Fruit fly (Drosophila melanogaster): ENCODE measurements around the gene Pdp1.

Gene Pdp1

DNA sequence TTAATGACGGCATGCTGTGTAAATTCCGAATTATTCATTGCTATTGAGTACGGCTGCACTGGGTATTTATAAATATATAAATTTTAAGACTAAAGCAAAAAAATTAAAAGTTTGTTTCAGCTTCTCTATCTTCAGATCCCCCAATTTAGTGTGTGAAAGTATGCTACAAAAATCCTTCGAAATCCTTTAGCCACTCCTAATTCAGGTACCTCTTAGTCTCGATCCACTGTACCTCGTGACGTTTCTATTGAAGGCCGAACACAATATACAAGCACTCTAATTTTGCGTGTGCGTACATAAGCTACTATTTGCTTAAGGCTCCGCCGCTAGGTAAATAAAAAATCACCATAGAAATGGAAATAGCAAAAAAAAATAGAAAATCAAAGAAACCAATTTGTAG, 611 bp downstream of the Pdp1 start (continued):
- no peak for TF ChIP-seq dimm (GFP tag; IDR thresholded peaks at IDR 0.05)
- TF ChIP-seq CG3163 (GFP tag; optimal IDR thresholded peaks at IDR 0.05) = no peak
- no peak for TF ChIP-seq CG34376 (GFP tag; optimal IDR thresholded peaks at IDR 0.05)
- TF ChIP-seq CG8944 (GFP tag; optimal IDR thresholded peaks at IDR 0.05) = no peak
- TF ChIP-seq CG12744 (GFP tag; optimal IDR thresholded peaks at IDR 0.05) = no peak
- TF ChIP-seq pan (optimal IDR thresholded peaks at IDR 0.05) = no peak
- TF ChIP-seq pan (GFP tag; optimal IDR thresholded peaks at IDR 0.05 in 1 of 2, IDR thresholded peaks at IDR 0.05 in 1 of 2) = peak in 1 of 2 experiments; percentile 11
- no peak for TF ChIP-seq Lhr (GFP tag; optimal IDR thresholded peaks at IDR 0.05)
- TF ChIP-seq CG16815 (GFP tag; optimal IDR thresholded peaks at IDR 0.05) = peak; percentile 8
- no peak for TF ChIP-seq unpg (GFP tag; optimal IDR thresholded peaks at IDR 0.05)
- TF ChIP-seq CG12104 (GFP tag; optimal IDR thresholded peaks at IDR 0.05) = no peak
- TF ChIP-seq CG11560 (tag; IDR thresholded peaks at IDR 0.05) = no peak
- TF ChIP-seq vnd (GFP tag; IDR thresholded peaks at IDR 0.05; ENCODE audit: partially characterized antibody) = no peak
- no peak for TF ChIP-seq CG14965 (GFP tag; optimal IDR thresholded peaks at IDR 0.05; ENCODE audit: borderline replicate concordance)
- no peak for TF ChIP-seq CG1792 (GFP tag; optimal IDR thresholded peaks at IDR 0.05)
- TF ChIP-seq Lim3 (GFP tag; IDR thresholded peaks at IDR 0.05) = no peak
- TF ChIP-seq zf30C (GFP tag; optimal IDR thresholded peaks at IDR 0.05) = no peak
- no peak for TF ChIP-seq Six4 (GFP tag; optimal IDR thresholded peaks at IDR 0.05)
- peak; percentile 43; the same call in 1 of the 3 replicates for TF ChIP-seq row (GFP tag; IDR thresholded peaks at IDR 0.05)
- TF ChIP-seq CG6689 (GFP tag; IDR thresholded peaks at IDR 0.05) = 0 out of 2 replicates have a peak, but pooled peaks have one; percentile 23
- TF ChIP-seq grau (tag; optimal IDR thresholded peaks at IDR 0.05) = peak; percentile 86
- no peak for TF ChIP-seq pros (GFP tag; optimal IDR thresholded peaks at IDR 0.05)
- no peak for TF ChIP-seq CG5245 (GFP tag; optimal IDR thresholded peaks at IDR 0.05)
- peak; percentile 12 for TF ChIP-seq CoRest (tag; optimal IDR thresholded peaks at IDR 0.05)
- peak; percentile 72 for TF ChIP-seq Meics (GFP tag; optimal IDR thresholded peaks at IDR 0.05)
- no peak for TF ChIP-seq sna (GFP tag; IDR thresholded peaks at IDR 0.05; ENCODE audit: partially characterized antibody)
- no peak for TF ChIP-seq HmgZ (tag; optimal IDR thresholded peaks at IDR 0.05)
- no peak for TF ChIP-seq crc (GFP tag; optimal IDR thresholded peaks at IDR 0.05)
- TF ChIP-seq CG4854 (GFP tag; optimal IDR thresholded peaks at IDR 0.05) = no peak
- TF ChIP-seq CG7271 (tag; optimal IDR thresholded peaks at IDR 0.05) = no peak
- TF ChIP-seq nom (GFP tag; optimal IDR thresholded peaks at IDR 0.05) = no peak
- no peak for TF ChIP-seq CG2202 (tag; optimal IDR thresholded peaks at IDR 0.05)
- peak; percentile 1 for TF ChIP-seq Sox102F (GFP tag; optimal IDR thresholded peaks at IDR 0.05)
- no peak for TF ChIP-seq CG10462 (GFP tag; optimal IDR thresholded peaks at IDR 0.05)
- no peak for TF ChIP-seq vfl (GFP tag; optimal IDR thresholded peaks at IDR 0.05)
- no peak for TF ChIP-seq slou (GFP tag; optimal IDR thresholded peaks at IDR 0.05)
- TF ChIP-seq CG10959 (GFP tag; IDR thresholded peaks at IDR 0.05) = no peak
- no peak for TF ChIP-seq CG12659 (GFP tag; optimal IDR thresholded peaks at IDR 0.05)
- no peak for TF ChIP-seq repo (GFP tag; optimal IDR thresholded peaks at IDR 0.05)
- peak; percentile 11 for TF ChIP-seq schlank (tag; optimal IDR thresholded peaks at IDR 0.05)
- no peak for TF ChIP-seq CG18476 (GFP tag; optimal IDR thresholded peaks at IDR 0.05)
- no peak for TF ChIP-seq tap (tag; optimal IDR thresholded peaks at IDR 0.05)
- TF ChIP-seq jing (GFP tag; optimal IDR thresholded peaks at IDR 0.05) = no peak
- TF ChIP-seq CG7963 (GFP tag; IDR thresholded peaks at IDR 0.05; ENCODE audit: partially characterized antibody) = no peak
- TF ChIP-seq CG4707 (GFP tag; optimal IDR thresholded peaks at IDR 0.05) = no peak
- TF ChIP-seq CG6254 (GFP tag; optimal IDR thresholded peaks at IDR 0.05) = no peak
- TF ChIP-seq BtbVII (GFP tag; optimal IDR thresholded peaks at IDR 0.05) = no peak
- TF ChIP-seq CG10366 (GFP tag; IDR thresholded peaks at IDR 0.05) = peak; percentile 34; the same call in 1 of the 2 replicates
- peak; percentile 49 for TF ChIP-seq CG15514 (GFP tag; optimal IDR thresholded peaks at IDR 0.05)
- TF ChIP-seq CG43689 (GFP tag; IDR thresholded peaks at IDR 0.05) = no peak
- TF ChIP-seq H2.0 (GFP tag; IDR thresholded peaks at IDR 0.05) = no peak
